Worm (Caenorhabditis elegans) whole organism, mixed stage, embryonic: Measurements from ENCODE around the gene srz-23.

ENCODE experiments used
- blmp-1 ChIP-seq: fragments of 150-350 bp; optimal IDR thresholded peaks from 2 replicates; lab custom pipeline; 2014; ENCODE audit warnings: missing biosample characterization, missing genetic modification characterization
- ceh-39 ChIP-seq: fragments of 150-350 bp; optimal IDR thresholded peaks from 2 replicates; lab custom pipeline; 2014; ENCODE audit warnings: missing biosample characterization, missing genetic modification characterization
- ceh-43 ChIP-seq: fragments of 200-800 bp; sonication (Bioruptor generic); optimal IDR thresholded peaks from 2 replicates; lab custom pipeline; 2018; ENCODE audit warnings: mild to moderate bottlenecking, missing genetic modification characterization, moderate library complexity, missing compliant biosample characterization
- ceh-83 ChIP-seq: fragments of 200-800 bp; sonication (Bioruptor generic); optimal IDR thresholded peaks from 2 replicates; lab custom pipeline; 2018; ENCODE audit warnings: mild to moderate bottlenecking, missing genetic modification characterization, missing compliant biosample characterization
- elt-1 ChIP-seq: sonication (generic microtip); optimal IDR thresholded peaks from 2 replicates; lab custom pipeline; 2017; ENCODE audit warnings: missing genetic modification characterization, mild to moderate bottlenecking, missing compliant biosample characterization, antibody characterized with exemption, moderate library complexity, borderline replicate concordance; ENCODE audit not compliant: insufficient read depth
- nhr-76 ChIP-seq: sonication (generic microtip); optimal IDR thresholded peaks from 2 replicates; lab custom pipeline; 2017; ENCODE audit warnings: missing biosample characterization, missing genetic modification characterization
- snpc-4 ChIP-seq: fragments of 150-350 bp; optimal IDR thresholded peaks from 2 replicates; lab custom pipeline; 2014; ENCODE audit warnings: missing biosample characterization, missing genetic modification characterization

- TF ChIP-seq ceh-43 (GFP tag; lab: Kevin White, UChicago) (no peak), elt-1 (tag; lab: Kevin White, UChicago) (no peak), ceh-83 (GFP tag; lab: Kevin White, UChicago) (no peak), ceh-39 (no peak), blmp-1 (tag; lab: Kevin White, UChicago) (no peak), nhr-76 (tag; lab: Kevin White, UChicago) (no peak), snpc-4 (tag; lab: Kevin White, UChicago) (no peak)
These were observed 14.1 kb upstream of the srz-23 start, which contains the start of gene grd-3 for ce11 chrIV:3439354-3439753.
